ENCODE assay signal across 2 fruit fly cellular contexts in genomic region chr3L:5797274-5797673, dm6.
A peak's percentile ranks its signal among the peaks of the same experiment; 100 is the strongest.
TF ChIP-seq lines count a peak whose summit lies in the region.

No protein-coding gene starts in this region.

- TF ChIP-seq CTCF in whole organism, embryonic (GFP tag; optimal IDR thresholded peaks at IDR 0.05; lab: Kevin White, UChicago) = no peak

TF ChIP-seq in whole organism, embryonic, 481 proteins besides CTCF, POLR2A, EP300 and RAD21:
- TF ChIP-seq gcm (GFP tag; optimal IDR thresholded peaks at IDR 0.05; lab: Kevin White, UChicago) (peak; percentile 34), amos (GFP tag; IDR thresholded peaks at IDR 0.05; lab: Robert Waterston, UW; ENCODE audit: partially characterized antibody) (peak; percentile 25; the same call in 1 of the 2 replicates), CG32532 (GFP tag; IDR thresholded peaks at IDR 0.05; lab: Robert Waterston, UW) (peak; percentile 23; the same call in 1 of the 2 replicates), CG6791 (GFP tag; IDR thresholded peaks at IDR 0.05; lab: Robert Waterston, UW; ENCODE audit: partially characterized antibody) (0 out of 3 replicates have a peak, but pooled peaks have one; percentile 25), chinmo (GFP tag; IDR thresholded peaks at IDR 0.05; lab: Robert Waterston, UW; ENCODE audit: partially characterized antibody) (peak; percentile 68; the same call in 1 of the 4 replicates), tna (GFP tag; IDR thresholded peaks at IDR 0.05; lab: Robert Waterston, UW; ENCODE audit: partially characterized antibody) (peak; percentile 29; the same call in 1 of the 2 replicates), CG13287 (GFP tag; IDR thresholded peaks at IDR 0.05; lab: Robert Waterston, UW; ENCODE audit: partially characterized antibody) (peak; percentile 31; the same call in 1 of the 2 replicates), CG10959 (GFP tag; IDR thresholded peaks at IDR 0.05; lab: Robert Waterston, UW) (no peak), cad (GFP tag; optimal IDR thresholded peaks at IDR 0.05; lab: Kevin White, UChicago) (peak; percentile 70), CG10979 (tag; optimal IDR thresholded peaks at IDR 0.05; lab: Kevin White, UChicago) (no peak), knrl (GFP tag; IDR thresholded peaks at IDR 0.05; lab: Robert Waterston, UW; ENCODE audit: partially characterized antibody) (0 out of 3 replicates have a peak, but pooled peaks have one; percentile 21), sens (GFP tag; lab: Kevin White, UChicago) (peak; percentile 20), CG31365 (tag; optimal IDR thresholded peaks at IDR 0.05; lab: Kevin White, UChicago) (no peak), CG6654 (GFP tag; optimal IDR thresholded peaks at IDR 0.05; lab: Kevin White, UChicago) (peak; percentile 98), CG34224 (GFP tag; IDR thresholded peaks at IDR 0.05; lab: Robert Waterston, UW; ENCODE audit: partially characterized antibody) (peak; percentile 37; the same call in 1 of the 3 replicates), Rx (GFP tag; IDR thresholded peaks at IDR 0.05; lab: Robert Waterston, UW) (no peak), crol (GFP tag; IDR thresholded peaks at IDR 0.05; lab: Robert Waterston, UW) (peak; percentile 87), E2f2 (GFP tag; IDR thresholded peaks at IDR 0.05; lab: Robert Waterston, UW) (0 out of 2 replicates have a peak, but pooled peaks have one; percentile 6)

TF ChIP-seq in whole organism, wandering third instar larva, 38 proteins besides CTCF, POLR2A, EP300 and RAD21:
- TF ChIP-seq Myc (optimal IDR thresholded peaks at IDR 0.05; lab: Kevin White, UChicago) (peak; percentile 15), sage (GFP tag; optimal IDR thresholded peaks at IDR 0.05; lab: Kevin White, UChicago) (no peak)
